Worm (Caenorhabditis elegans) whole organism, L2 larva: ENCODE results near the gene grld-1.

Experiments
- C34F6.9 ChIP-seq: fragments of 150-350 bp; optimal IDR thresholded peaks from 2 replicates; lab custom pipeline; 2014; ENCODE audit warnings: missing biosample characterization, missing genetic modification characterization
- F13H6.1 ChIP-seq: sonication (generic microtip); optimal IDR thresholded peaks from 2 replicates; lab custom pipeline; 2016; ENCODE audit warnings: missing genetic modification characterization, missing compliant biosample characterization
- R02D3.7 ChIP-seq: fragments of 150-350 bp; optimal IDR thresholded peaks from 2 replicates; lab custom pipeline; 2014; ENCODE audit warnings: missing biosample characterization, missing genetic modification characterization
- Y55F3AM.14 ChIP-seq: fragments of 200-800 bp; sonication (Bioruptor generic); optimal IDR thresholded peaks from 2 replicates; lab custom pipeline; 2018; ENCODE audit warnings: mild to moderate bottlenecking, missing genetic modification characterization, missing compliant biosample characterization
- aly-2 ChIP-seq: fragments of 150-350 bp; optimal IDR thresholded peaks from 2 replicates; lab custom pipeline; 2014; ENCODE audit warnings: missing biosample characterization, missing genetic modification characterization
- ama-1 ChIP-seq: fragments of 150-350 bp; optimal IDR thresholded peaks from 2 replicates; lab custom pipeline; 2018; ENCODE audit warnings: inconsistent platforms
- blmp-1 ChIP-seq: sonication (generic microtip); optimal IDR thresholded peaks from 2 replicates; lab custom pipeline; 2017; ENCODE audit warnings: missing genetic modification characterization, mild to moderate bottlenecking, missing compliant biosample characterization, antibody characterized with exemption, moderate library complexity; ENCODE audit not compliant: insufficient read depth
- ceh-16 ChIP-seq: fragments of 150-350 bp; optimal IDR thresholded peaks from 2 replicates; lab custom pipeline; 2014; ENCODE audit warnings: missing biosample characterization, missing genetic modification characterization
- crh-2 ChIP-seq: sonication (generic microtip); optimal IDR thresholded peaks from 2 replicates; lab custom pipeline; 2017; ENCODE audit warnings: missing biosample characterization, missing genetic modification characterization
- dmd-4 ChIP-seq: sonication (generic microtip); optimal IDR thresholded peaks from 2 replicates; lab custom pipeline; 2017; ENCODE audit warnings: missing biosample characterization, missing genetic modification characterization
- fos-1 ChIP-seq: fragments of 150-350 bp; optimal IDR thresholded peaks from 2 replicates; lab custom pipeline; 2014; ENCODE audit warnings: missing biosample characterization, missing genetic modification characterization
- lin-11 ChIP-seq: fragments of 150-350 bp; sonication (generic microtip); optimal IDR thresholded peaks from 2 replicates; lab custom pipeline; 2014; ENCODE audit warnings: missing biosample characterization, missing genetic modification characterization, inconsistent platforms, mixed read lengths
- lin-13 ChIP-seq: fragments of 150-350 bp; optimal IDR thresholded peaks from 2 replicates; lab custom pipeline; 2014; ENCODE audit warnings: missing biosample characterization, missing genetic modification reagents, missing genetic modification characterization
- lin-39 ChIP-seq: fragments of 150-350 bp; optimal IDR thresholded peaks from 2 replicates; lab custom pipeline; 2014; ENCODE audit warnings: missing biosample characterization, missing genetic modification reagents, missing genetic modification characterization
- lsy-2 ChIP-seq, 2 experiments: fragments of 150-350 bp in 1 of 2; sonication (generic microtip) in 1 of 2; optimal IDR thresholded peaks; 2 replicates each; lab custom pipeline; 2014 to 2017; ENCODE audit warnings: missing biosample characterization in 2 of 2, missing genetic modification characterization in 2 of 2
- mab-5 ChIP-seq: fragments of 150-350 bp; optimal IDR thresholded peaks from 2 replicates; lab custom pipeline; 2014; ENCODE audit warnings: missing biosample characterization, missing genetic modification characterization
- mbf-1 ChIP-seq: sonication (generic microtip); optimal IDR thresholded peaks from 2 replicates; lab custom pipeline; 2017; ENCODE audit warnings: missing biosample characterization, missing genetic modification characterization
- mdl-1 ChIP-seq, 2 experiments: fragments of 150-350 bp in 1 of 2; sonication (generic microtip) in 1 of 2; optimal IDR thresholded peaks; 2 replicates each; lab custom pipeline; 2017; ENCODE audit warnings: missing biosample characterization in 2 of 2, missing genetic modification characterization in 2 of 2
- nhr-11 ChIP-seq: fragments of 150-350 bp; optimal IDR thresholded peaks from 2 replicates; lab custom pipeline; 2014; ENCODE audit warnings: missing biosample characterization, missing genetic modification characterization
- nhr-129 ChIP-seq: fragments of 150-350 bp; optimal IDR thresholded peaks from 2 replicates; lab custom pipeline; 2014; ENCODE audit warnings: missing biosample characterization, missing genetic modification characterization
- nhr-237 ChIP-seq: fragments of 150-350 bp; optimal IDR thresholded peaks from 2 replicates; lab custom pipeline; 2014; ENCODE audit warnings: missing biosample characterization, missing genetic modification characterization
- nhr-25 ChIP-seq: fragments of 150-350 bp; sonication (generic microtip); optimal IDR thresholded peaks from 3 replicates; lab custom pipeline; 2014; ENCODE audit warnings: missing biosample characterization, missing genetic modification characterization
- peb-1 ChIP-seq: fragments of 150-350 bp; optimal IDR thresholded peaks from 2 replicates; lab custom pipeline; 2014; ENCODE audit warnings: missing biosample characterization, missing genetic modification characterization
- skn-1 ChIP-seq: sonication (generic microtip); optimal IDR thresholded peaks from 2 replicates; lab custom pipeline; 2017; ENCODE audit warnings: missing biosample characterization, missing genetic modification characterization
- sma-3 ChIP-seq: sonication (generic microtip); optimal IDR thresholded peaks from 2 replicates; lab custom pipeline; 2016; ENCODE audit warnings: missing genetic modification reagents, missing genetic modification characterization, missing compliant biosample characterization
- sma-9 ChIP-seq, 2 experiments: fragments of 150-350 bp in 1 of 2; sonication (generic microtip) in 1 of 2; optimal IDR thresholded peaks; 2 replicates each; lab custom pipeline; 2014 to 2016; ENCODE audit warnings: missing genetic modification characterization in 2 of 2, mild to moderate bottlenecking in 1 of 2, missing biosample characterization in 1 of 2, missing compliant biosample characterization in 1 of 2, missing genetic modification reagents in 1 of 2, moderate library complexity in 1 of 2
- snpc-4 ChIP-seq: fragments of 150-350 bp; optimal IDR thresholded peaks from 2 replicates; lab custom pipeline; 2014; ENCODE audit warnings: missing biosample characterization, missing genetic modification characterization
- unc-39 ChIP-seq: fragments of 150-350 bp; optimal IDR thresholded peaks from 2 replicates; lab custom pipeline; 2014; ENCODE audit warnings: missing biosample characterization, missing genetic modification characterization
- unc-55 ChIP-seq: fragments of 150-350 bp; sonication (generic microtip); optimal IDR thresholded peaks from 3 replicates; lab custom pipeline; 2014; ENCODE audit warnings: missing biosample characterization, missing genetic modification reagents, missing genetic modification characterization
- unc-62 ChIP-seq: fragments of 150-350 bp; optimal IDR thresholded peaks from 2 replicates; lab custom pipeline; 2014; ENCODE audit warnings: missing biosample characterization, missing genetic modification reagents, missing genetic modification characterization
- ztf-1 ChIP-seq: fragments of 200-800 bp; sonication (Bioruptor generic); conservative IDR thresholded peaks from 2 replicates; pipeline ENCODE4 v1.3.6; 2022; ENCODE audit warnings: missing genetic modification characterization, missing compliant biosample characterization
- ztf-11 ChIP-seq: sonication (generic microtip); optimal IDR thresholded peaks from 2 replicates; lab custom pipeline; 2017; ENCODE audit warnings: missing biosample characterization, missing genetic modification characterization

The grld-1 gene

ce11 chrIV:141022-141421, 15.3 kb upstream of the grld-1 start:
- TF ChIP-seq peb-1 (tag; lab: Kevin White, UChicago), result no peak
- TF ChIP-seq mdl-1 (tag; optimal IDR thresholded peaks at IDR 0.05; lab: Kevin White, UChicago), result no peak
- no peak for TF ChIP-seq blmp-1 (tag; lab: Kevin White, UChicago)
- TF ChIP-seq nhr-237, result no peak
- no peak for TF ChIP-seq lin-39
- no peak for TF ChIP-seq lin-11 (tag; lab: Kevin White, UChicago)
- TF ChIP-seq nhr-11, result no peak
- no peak for TF ChIP-seq R02D3.7 (tag; lab: Kevin White, UChicago)
- TF ChIP-seq, all 48 proteins: peak for 0

ce11 chrIV:139652-140051, 13.9 kb upstream of the grld-1 start:
- no peak for TF ChIP-seq ztf-11

DNA sequence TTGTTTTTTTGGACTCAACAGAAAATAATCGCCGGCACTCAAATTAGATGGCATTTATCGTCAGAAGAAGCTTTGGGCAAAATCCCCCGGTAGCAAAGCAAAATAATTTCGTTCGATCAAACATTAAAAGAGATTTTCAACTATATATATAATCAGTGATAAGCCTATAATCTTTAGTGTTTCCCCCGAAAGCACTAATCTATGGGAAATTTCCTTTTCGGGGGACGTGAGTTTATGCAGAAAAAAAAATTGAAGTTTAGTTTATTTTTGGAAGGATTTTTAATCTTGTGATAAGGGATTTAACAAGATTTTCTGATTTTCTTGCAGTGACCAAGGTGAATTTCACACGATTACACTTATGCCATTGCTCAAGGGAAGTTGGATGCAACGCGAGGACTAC, 8.2 kb upstream of the grld-1 start:
- TF ChIP-seq nhr-129 (no peak), ama-1 (lab: Kevin White, UChicago) (no peak), mbf-1 (tag; lab: Kevin White, UChicago) (no peak), snpc-4 (no peak), Y55F3AM.14 (GFP tag; lab: Kevin White, UChicago) (no peak), mdl-1 (tag; optimal IDR thresholded peaks at IDR 0.05; lab: Kevin White, UChicago) (no peak), sma-3 (no peak), skn-1 (tag; lab: Kevin White, UChicago) (no peak), unc-62 (GFP tag; lab: Kevin White, UChicago) (no peak)

ce11 chrIV:132095-132494, 6.4 kb upstream of the grld-1 start, which contains the start of gene daf-1:
daf-1 (plus strand) TSS chrIV:132416.
- peak in 1 of 2 experiments; percentile 51 for TF ChIP-seq lsy-2 (tag; optimal IDR thresholded peaks at IDR 0.05; lab: Kevin White, UChicago)
- TF ChIP-seq ztf-1 (GFP tag; lab: Robert Waterston, UW), result no peak
- peak; percentile 50 for TF ChIP-seq nhr-129
- no peak for TF ChIP-seq unc-62 (GFP tag; lab: Kevin White, UChicago)
- peak; percentile 63 for TF ChIP-seq unc-55 (GFP tag; lab: Kevin White, UChicago)
- TF ChIP-seq mab-5 (tag; lab: Kevin White, UChicago), result no peak
- no peak for TF ChIP-seq unc-39 (tag; lab: Kevin White, UChicago)
- TF ChIP-seq aly-2 (tag; lab: Kevin White, UChicago), result no peak
- TF ChIP-seq mdl-1 (tag; optimal IDR thresholded peaks at IDR 0.05; lab: Kevin White, UChicago), result peak; percentile 69 to 77
- no peak for TF ChIP-seq mbf-1 (tag; lab: Kevin White, UChicago)
- TF ChIP-seq C34F6.9 (tag; lab: Kevin White, UChicago), result peak; percentile 57
- peak; percentile 6 for TF ChIP-seq F13H6.1
- TF ChIP-seq lin-13, result no peak
- no peak for TF ChIP-seq R02D3.7 (tag; lab: Kevin White, UChicago)
- TF ChIP-seq sma-9 (GFP tag; optimal IDR thresholded peaks at IDR 0.05; lab: Kevin White, UChicago), result peak; percentile 45
- TF ChIP-seq sma-9 (tag; optimal IDR thresholded peaks at IDR 0.05; lab: Kevin White, UChicago), result no peak
- no peak for TF ChIP-seq dmd-4 (tag; lab: Kevin White, UChicago)
- TF ChIP-seq crh-2 (tag; lab: Kevin White, UChicago), result no peak
- TF ChIP-seq fos-1 (tag; lab: Kevin White, UChicago), result no peak

DNA sequence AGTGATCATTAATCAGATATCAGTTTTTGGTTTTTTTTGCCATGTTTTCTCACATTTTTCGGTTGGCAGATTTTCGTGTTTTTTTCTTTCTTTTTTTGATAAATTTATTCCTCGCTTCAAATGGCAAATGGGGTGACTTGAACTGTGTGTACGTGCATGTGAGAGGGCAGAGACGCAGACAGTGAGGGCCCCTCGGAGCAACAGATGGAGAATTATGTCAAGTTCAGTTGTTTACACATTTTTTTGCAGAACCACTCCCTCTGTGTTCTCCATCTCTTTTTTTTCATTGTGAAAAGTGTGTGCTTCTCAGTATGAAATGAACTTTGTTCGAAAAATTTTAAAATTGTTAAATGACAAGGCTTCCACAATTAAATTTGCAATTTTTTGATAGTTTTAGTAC, 4.4 kb upstream of the grld-1 start:
- TF ChIP-seq dmd-4 (tag; lab: Kevin White, UChicago) (no peak), C34F6.9 (tag; lab: Kevin White, UChicago) (peak; percentile 6), lsy-2 (tag; optimal IDR thresholded peaks at IDR 0.05; lab: Kevin White, UChicago) (peak in 1 of 2 experiments; percentile 0)
- TF ChIP-seq, all 48 proteins: peak for 2

- TF ChIP-seq ceh-16 (tag; lab: Kevin White, UChicago), result no peak
- no peak for TF ChIP-seq mdl-1 (tag; optimal IDR thresholded peaks at IDR 0.05; lab: Kevin White, UChicago)
- no peak for TF ChIP-seq nhr-25 (tag; lab: Kevin White, UChicago)
- TF ChIP-seq unc-62 (GFP tag; lab: Kevin White, UChicago), result no peak
- TF ChIP-seq nhr-237, result no peak
These were observed 2.8 kb upstream of the grld-1 start for ce11 chrIV:128525-128924.
